Worm (Caenorhabditis elegans): ENCODE results near the gene T01G5.6.

T01G5.6 gene

ce11 chrV:15150661-15151060 is 36.8 kb upstream of the T01G5.6 start, which contains the start of gene T09F5.2:
T09F5.2 (plus strand) TSS chrV:15150961.
- no peak for TF ChIP-seq lsy-2 (tag; optimal IDR thresholded peaks at IDR 0.05)
- TF ChIP-seq ceh-43 (GFP tag; optimal IDR thresholded peaks at IDR 0.05) = no peak
- no peak for TF ChIP-seq unc-62 (GFP tag; optimal IDR thresholded peaks at IDR 0.05)
- no peak for TF ChIP-seq blmp-1 (tag; optimal IDR thresholded peaks at IDR 0.05)
- no peak for TF ChIP-seq ceh-83 (GFP tag; optimal IDR thresholded peaks at IDR 0.05)
- TF ChIP-seq mep-1 (tag; optimal IDR thresholded peaks at IDR 0.05) = no peak
- no peak for TF ChIP-seq sem-2 (GFP tag; optimal IDR thresholded peaks at IDR 0.05)
- no peak for TF ChIP-seq tbx-8 (GFP tag; optimal IDR thresholded peaks at IDR 0.05)
- no peak for TF ChIP-seq hlh-1 (tag; optimal IDR thresholded peaks at IDR 0.05)
- no peak for TF ChIP-seq nhr-28 (tag; optimal IDR thresholded peaks at IDR 0.05)
- TF ChIP-seq pha-4 (tag; optimal IDR thresholded peaks at IDR 0.05) = no peak
- no peak for TF ChIP-seq lin-13 (tag; optimal IDR thresholded peaks at IDR 0.05)

ce11 chrV:15150176-15150575 is 36.3 kb upstream of the T01G5.6 start:
- TF ChIP-seq elt-3 (tag; optimal IDR thresholded peaks at IDR 0.05) = no peak

- TF ChIP-seq blmp-1 (tag; optimal IDR thresholded peaks at IDR 0.05) = no peak
- no peak for TF ChIP-seq mls-2 (tag; optimal IDR thresholded peaks at IDR 0.05)
- no peak for TF ChIP-seq elt-3 (tag; optimal IDR thresholded peaks at IDR 0.05)
- no peak for TF ChIP-seq flh-1 (GFP tag; optimal IDR thresholded peaks at IDR 0.05)
- peak; percentile 60 for TF ChIP-seq elt-1 (tag; optimal IDR thresholded peaks at IDR 0.05; ENCODE audit: borderline replicate concordance, insufficient read depth)
- TF ChIP-seq drap-1 (GFP tag; optimal IDR thresholded peaks at IDR 0.05) = no peak
- no peak for TF ChIP-seq unc-120 (tag; optimal IDR thresholded peaks at IDR 0.05; ENCODE audit: poor library complexity, severe bottlenecking)
These were observed 34.9 kb upstream of the T01G5.6 start, which contains the start of gene T09F5.1 for ce11 chrV:15148800-15149199. T09F5.1 (plus strand) TSS chrV:15149100.

ce11 chrV:15147776-15148175 is 33.9 kb upstream of the T01G5.6 start, which contains the start of gene T09F5.20:
T09F5.20 (minus strand) TSS chrV:15147876.
- TF ChIP-seq sem-2 (GFP tag; optimal IDR thresholded peaks at IDR 0.05) (no peak), nhr-12 (tag; optimal IDR thresholded peaks at IDR 0.05) (no peak), ztf-11 (tag; optimal IDR thresholded peaks at IDR 0.05) (no peak), ces-1 (GFP tag; optimal IDR thresholded peaks at IDR 0.05) (no peak), elt-3 (tag; optimal IDR thresholded peaks at IDR 0.05) (no peak), cnd-1 (tag; optimal IDR thresholded peaks at IDR 0.05) (no peak), nhr-2 (tag; optimal IDR thresholded peaks at IDR 0.05) (no peak), drap-1 (GFP tag; optimal IDR thresholded peaks at IDR 0.05) (no peak), M03D4.4 (tag; optimal IDR thresholded peaks at IDR 0.05) (no peak), ceh-39 (tag; optimal IDR thresholded peaks at IDR 0.05) (no peak), zip-8 (tag; optimal IDR thresholded peaks at IDR 0.05) (no peak), snpc-4 (tag; optimal IDR thresholded peaks at IDR 0.05) (no peak), mls-2 (tag; optimal IDR thresholded peaks at IDR 0.05) (no peak), lin-13 (tag; optimal IDR thresholded peaks at IDR 0.05) (no peak), elt-1 (tag; optimal IDR thresholded peaks at IDR 0.05; ENCODE audit: borderline replicate concordance, insufficient read depth) (no peak), flh-1 (GFP tag; optimal IDR thresholded peaks at IDR 0.05) (no peak), nhr-237 (tag; optimal IDR thresholded peaks at IDR 0.05) (no peak)

- TF ChIP-seq unc-120 (tag; optimal IDR thresholded peaks at IDR 0.05; ENCODE audit: poor library complexity, severe bottlenecking) (no peak), unc-39 (tag; optimal IDR thresholded peaks at IDR 0.05) (no peak), mep-1 (tag; optimal IDR thresholded peaks at IDR 0.05) (peak; percentile 63), ces-1 (GFP tag; optimal IDR thresholded peaks at IDR 0.05) (peak; percentile 59), zip-8 (tag; optimal IDR thresholded peaks at IDR 0.05) (no peak), pha-4 (tag; optimal IDR thresholded peaks at IDR 0.05) (peak; percentile 73), tbx-8 (GFP tag; optimal IDR thresholded peaks at IDR 0.05) (no peak), hlh-1 (tag; optimal IDR thresholded peaks at IDR 0.05) (peak; percentile 2), lsy-2 (tag; optimal IDR thresholded peaks at IDR 0.05) (peak; percentile 55), elt-3 (tag; optimal IDR thresholded peaks at IDR 0.05) (no peak), blmp-1 (tag; optimal IDR thresholded peaks at IDR 0.05) (peak; percentile 98), sptf-1 (tag; optimal IDR thresholded peaks at IDR 0.05) (no peak), M03D4.4 (tag; optimal IDR thresholded peaks at IDR 0.05) (no peak), nhr-28 (tag; optimal IDR thresholded peaks at IDR 0.05) (no peak), lin-13 (tag; optimal IDR thresholded peaks at IDR 0.05) (no peak), nhr-2 (tag; optimal IDR thresholded peaks at IDR 0.05) (no peak)
These were observed 29.9 kb upstream of the T01G5.6 start, which contains the start of gene K08F9.4 for ce11 chrV:15143798-15144197. K08F9.4 (plus strand) TSS chrV:15144019.
